Worm (Caenorhabditis elegans) whole organism, late embryonic: Measurements from ENCODE around the gene T08G5.2.
A peak's percentile ranks its signal among the peaks of the same experiment; 100 is the strongest.

Source experiments
- C08G9.2 ChIP-seq: sonication (generic microtip); optimal IDR thresholded peaks from 2 replicates; lab custom pipeline; 2016; ENCODE audit warnings: mild to moderate bottlenecking, missing genetic modification characterization, moderate library complexity, missing compliant biosample characterization
- F13H6.1 ChIP-seq: sonication (generic microtip); optimal IDR thresholded peaks from 2 replicates; lab custom pipeline; 2016; ENCODE audit warnings: missing genetic modification characterization, missing compliant biosample characterization
- K02D7.2 ChIP-seq: sonication (generic microtip); optimal IDR thresholded peaks from 2 replicates; lab custom pipeline; 2017; ENCODE audit warnings: mild to moderate bottlenecking, missing genetic modification characterization, missing compliant biosample characterization
- ahr-1 ChIP-seq: sonication (generic microtip); optimal IDR thresholded peaks from 2 replicates; lab custom pipeline; 2016; ENCODE audit warnings: missing genetic modification characterization, missing compliant biosample characterization
- ceh-14 ChIP-seq: sonication (generic microtip); optimal IDR thresholded peaks from 2 replicates; lab custom pipeline; 2016; ENCODE audit warnings: missing genotype, missing genetic modification characterization, missing compliant biosample characterization
- ceh-2 ChIP-seq: sonication (generic microtip); optimal IDR thresholded peaks from 2 replicates; lab custom pipeline; 2016; ENCODE audit warnings: missing genotype, missing genetic modification characterization, missing compliant biosample characterization
- ceh-22 ChIP-seq: sonication (generic microtip); optimal IDR thresholded peaks from 2 replicates; lab custom pipeline; 2017; ENCODE audit warnings: missing biosample characterization, missing genetic modification characterization
- ceh-34 ChIP-seq: sonication (generic microtip); optimal IDR thresholded peaks from 2 replicates; lab custom pipeline; 2016; ENCODE audit warnings: mild to moderate bottlenecking, missing genetic modification characterization, missing compliant biosample characterization
- ceh-48 ChIP-seq: sonication (generic microtip); optimal IDR thresholded peaks from 2 replicates; lab custom pipeline; 2016; ENCODE audit warnings: missing genetic modification characterization, inconsistent platforms, missing compliant biosample characterization
- ceh-9 ChIP-seq: sonication (generic microtip); optimal IDR thresholded peaks from 2 replicates; lab custom pipeline; 2016; ENCODE audit warnings: mild to moderate bottlenecking, missing genetic modification characterization, inconsistent platforms, missing compliant biosample characterization
- dmd-4 ChIP-seq: sonication (generic microtip); optimal IDR thresholded peaks from 2 replicates; lab custom pipeline; 2016; ENCODE audit warnings: borderline replicate concordance, missing genetic modification characterization, missing compliant biosample characterization
- elt-2 ChIP-seq: sonication (generic microtip); optimal IDR thresholded peaks from 2 replicates; lab custom pipeline; 2016; ENCODE audit warnings: missing genetic modification reagents, missing genetic modification characterization, missing compliant biosample characterization
- ets-4 ChIP-seq: sonication (generic microtip); optimal IDR thresholded peaks from 2 replicates; lab custom pipeline; 2016; ENCODE audit warnings: missing genetic modification characterization, missing compliant biosample characterization
- fax-1 ChIP-seq: sonication (generic microtip); optimal IDR thresholded peaks from 2 replicates; lab custom pipeline; 2016; ENCODE audit warnings: missing genotype, missing genetic modification characterization, missing compliant biosample characterization
- fkh-6 ChIP-seq: sonication (generic microtip); optimal IDR thresholded peaks from 2 replicates; lab custom pipeline; 2016; ENCODE audit warnings: missing genetic modification characterization, missing compliant biosample characterization
- gmeb-2 ChIP-seq: sonication (generic microtip); optimal IDR thresholded peaks from 2 replicates; lab custom pipeline; 2016; ENCODE audit warnings: missing genetic modification characterization, inconsistent platforms, missing compliant biosample characterization
- hlh-13 ChIP-seq: fragments of 200-800 bp; sonication (Bioruptor generic); optimal IDR thresholded peaks from 2 replicates; lab custom pipeline; 2018; ENCODE audit warnings: mild to moderate bottlenecking, missing genetic modification characterization, missing compliant biosample characterization
- hlh-30 ChIP-seq: sonication (generic microtip); optimal IDR thresholded peaks from 2 replicates; lab custom pipeline; 2017; ENCODE audit warnings: antibody characterized with exemption, missing genetic modification characterization, missing compliant biosample characterization; ENCODE audit not compliant: insufficient read depth
- hlh-6 ChIP-seq: sonication (generic microtip); optimal IDR thresholded peaks from 2 replicates; lab custom pipeline; 2016; ENCODE audit warnings: missing genotype, missing genetic modification characterization, missing compliant biosample characterization
- hlh-8 ChIP-seq: sonication (generic microtip); optimal IDR thresholded peaks from 2 replicates; lab custom pipeline; 2016; ENCODE audit warnings: missing genotype, missing genetic modification characterization, missing compliant biosample characterization
- lim-6 ChIP-seq: sonication (generic microtip); optimal IDR thresholded peaks from 2 replicates; lab custom pipeline; 2016; ENCODE audit warnings: missing genetic modification characterization, missing compliant biosample characterization
- madf-2 ChIP-seq: sonication (generic microtip); optimal IDR thresholded peaks from 2 replicates; lab custom pipeline; 2017; ENCODE audit warnings: missing genetic modification characterization, missing compliant biosample characterization
- mec-3 ChIP-seq: sonication (generic microtip); optimal IDR thresholded peaks from 2 replicates; lab custom pipeline; 2016; ENCODE audit warnings: borderline replicate concordance, missing genetic modification characterization, missing compliant biosample characterization
- nfya-1 ChIP-seq: sonication (generic microtip); optimal IDR thresholded peaks from 2 replicates; lab custom pipeline; 2017; ENCODE audit warnings: missing genetic modification characterization, mild to moderate bottlenecking, missing compliant biosample characterization, antibody characterized with exemption, moderate library complexity
- nhr-11 ChIP-seq: fragments of 150-350 bp; optimal IDR thresholded peaks from 2 replicates; lab custom pipeline; 2014; ENCODE audit warnings: missing biosample characterization, missing genetic modification characterization
- npax-4 ChIP-seq: sonication (generic microtip); optimal IDR thresholded peaks from 2 replicates; lab custom pipeline; 2016; ENCODE audit warnings: missing genetic modification characterization, missing compliant biosample characterization
- pha-2 ChIP-seq: sonication (generic microtip); optimal IDR thresholded peaks from 2 replicates; lab custom pipeline; 2017; ENCODE audit warnings: mild to moderate bottlenecking, missing genetic modification characterization, missing compliant biosample characterization
- pha-4 ChIP-seq: fragments of 150-350 bp; optimal IDR thresholded peaks from 2 replicates; lab custom pipeline; 2018; ENCODE audit warnings: missing biosample characterization, missing genetic modification reagents, missing genetic modification characterization
- ref-2 ChIP-seq: sonication (generic microtip); optimal IDR thresholded peaks from 2 replicates; lab custom pipeline; 2016; ENCODE audit warnings: missing genetic modification characterization, missing compliant biosample characterization
- rnt-1 ChIP-seq: sonication (generic microtip); optimal IDR thresholded peaks from 2 replicates; lab custom pipeline; 2016; ENCODE audit warnings: missing genetic modification characterization, missing compliant biosample characterization
- sdc-2 ChIP-seq: sonication (generic microtip); optimal IDR thresholded peaks from 2 replicates; lab custom pipeline; 2016; ENCODE audit warnings: missing genotype, missing genetic modification characterization, missing compliant biosample characterization
- syd-9 ChIP-seq: sonication (generic microtip); optimal IDR thresholded peaks from 2 replicates; lab custom pipeline; 2016; ENCODE audit warnings: mild to moderate bottlenecking, missing genetic modification characterization, moderate library complexity, missing compliant biosample characterization
- tbx-2 ChIP-seq: sonication (generic microtip); optimal IDR thresholded peaks from 2 replicates; lab custom pipeline; 2016; ENCODE audit warnings: missing genetic modification characterization, missing compliant biosample characterization
- ttx-3 ChIP-seq: sonication (generic microtip); optimal IDR thresholded peaks from 2 replicates; lab custom pipeline; 2016; ENCODE audit warnings: missing genetic modification reagents, missing genetic modification characterization, missing compliant biosample characterization
- unc-3 ChIP-seq, 2 experiments: fragments of 200-800 bp in 1 of 2; sonication (Bioruptor generic) in 1 of 2; sonication (generic microtip) in 1 of 2; conservative IDR thresholded peaks in 1 of 2; optimal IDR thresholded peaks in 1 of 2; 2 replicates each; pipeline versions ENCODE4 v1.3.6 to Lab custom; 2016 to 2022; ENCODE audit warnings: missing compliant biosample characterization in 2 of 2, missing genetic modification characterization in 2 of 2, missing genetic modification reagents in 1 of 2
- unc-55 ChIP-seq: sonication (generic microtip); optimal IDR thresholded peaks from 2 replicates; lab custom pipeline; 2017; ENCODE audit warnings: missing biosample characterization, missing genetic modification reagents, missing genetic modification characterization
- unc-86 ChIP-seq: sonication (generic microtip); optimal IDR thresholded peaks from 2 replicates; lab custom pipeline; 2016; ENCODE audit warnings: missing genetic modification characterization, missing compliant biosample characterization
- zip-5 ChIP-seq: sonication (generic microtip); optimal IDR thresholded peaks from 2 replicates; lab custom pipeline; 2016; ENCODE audit warnings: missing genetic modification characterization, missing compliant biosample characterization

The T08G5.2 gene

ce11 chrV:14026194-14026593 lies at the start of gene T08G5.2:
Gene T08G5.2, minus strand, starts transcription at chrV:14026294.
- TF ChIP-seq tbx-2: no peak
- no peak for TF ChIP-seq ceh-34 (tag; lab: Kevin White, UChicago)
- no peak for TF ChIP-seq pha-2 (tag; lab: Kevin White, UChicago)
- TF ChIP-seq fax-1: no peak
- TF ChIP-seq syd-9 (tag; lab: Kevin White, UChicago): no peak

- TF ChIP-seq hlh-13 (GFP tag; lab: Kevin White, UChicago) (no peak), ceh-14 (tag; lab: Kevin White, UChicago) (no peak), ceh-22 (tag; lab: Kevin White, UChicago) (no peak), madf-2 (tag; lab: Kevin White, UChicago) (no peak), nhr-11 (tag; lab: Kevin White, UChicago) (no peak), npax-4 (tag; lab: Kevin White, UChicago) (no peak), fax-1 (no peak), tbx-2 (no peak)
Measured at ce11 chrV:14074160-14074559, 48.1 kb upstream of the T08G5.2 start, which contains the start of gene D1086.11. Gene D1086.11, plus strand, starts transcription at chrV:14074460.

- no peak for TF ChIP-seq ahr-1 (tag; lab: Kevin White, UChicago)
- TF ChIP-seq F13H6.1 (tag; lab: Kevin White, UChicago): no peak
- no peak for TF ChIP-seq hlh-13 (GFP tag; lab: Kevin White, UChicago)
Measured at ce11 chrV:14069899-14070298, 43.8 kb upstream of the T08G5.2 start.

- no peak for TF ChIP-seq fkh-6
Measured at ce11 chrV:14067816-14068296, 41.8 kb upstream of the T08G5.2 start, which contains the start of gene D1086.17. Gene D1086.17, plus strand, starts transcription at chrV:14067866.

- no peak for TF ChIP-seq ets-4
- no peak for TF ChIP-seq unc-86 (tag; lab: Kevin White, UChicago)
- no peak for TF ChIP-seq unc-3 (GFP tag; conservative IDR thresholded peaks at IDR 0.05; lab: Robert Waterston, UW)
- no peak for TF ChIP-seq unc-3 (tag; optimal IDR thresholded peaks at IDR 0.05; lab: Kevin White, UChicago)
- TF ChIP-seq ceh-48 (tag; lab: Kevin White, UChicago): no peak
- TF ChIP-seq mec-3 (tag; lab: Kevin White, UChicago): no peak
- TF ChIP-seq pha-4 (tag; lab: Kevin White, UChicago): no peak
- no peak for TF ChIP-seq ref-2
Measured at ce11 chrV:14064422-14064821, 38.3 kb upstream of the T08G5.2 start, which contains the start of gene D1086.21. Gene D1086.21, plus strand, starts transcription at chrV:14064722.

- TF ChIP-seq npax-4 (tag; lab: Kevin White, UChicago): no peak
- peak; percentile 94 for TF ChIP-seq nfya-1 (tag; lab: Kevin White, UChicago)
Measured at ce11 chrV:14063980-14064379, 37.9 kb upstream of the T08G5.2 start.

- TF ChIP-seq K02D7.2 (tag; lab: Kevin White, UChicago) (no peak), ttx-3 (tag; lab: Kevin White, UChicago) (no peak), ceh-48 (tag; lab: Kevin White, UChicago) (no peak), gmeb-2 (tag; lab: Kevin White, UChicago) (no peak), ceh-9 (tag; lab: Kevin White, UChicago) (no peak)
- TF ChIP-seq, all 69 proteins: peak for 0
Measured at ce11 chrV:14057540-14057939, 31.4 kb upstream of the T08G5.2 start, which contains the start of gene F58D12.3. Gene F58D12.3, plus strand, starts transcription at chrV:14057840.

- TF ChIP-seq fax-1: peak; percentile 54
- TF ChIP-seq rnt-1 (tag; lab: Kevin White, UChicago): peak; percentile 84
- peak; percentile 53 for TF ChIP-seq F13H6.1 (tag; lab: Kevin White, UChicago)
- TF ChIP-seq unc-55 (GFP tag; lab: Kevin White, UChicago): peak; percentile 39
- peak; percentile 92 for TF ChIP-seq ceh-2 (tag; lab: Kevin White, UChicago)
- peak; percentile 90 for TF ChIP-seq hlh-30
- TF ChIP-seq dmd-4 (tag; lab: Kevin White, UChicago): peak; percentile 43
- peak; percentile 35 for TF ChIP-seq lim-6 (tag; lab: Kevin White, UChicago)
- peak; percentile 37 for TF ChIP-seq nfya-1 (tag; lab: Kevin White, UChicago)
- TF ChIP-seq hlh-6 (tag; lab: Kevin White, UChicago): peak; percentile 62
- peak; percentile 99 for TF ChIP-seq C08G9.2 (tag; lab: Kevin White, UChicago)
- peak; percentile 85 for TF ChIP-seq hlh-8
- peak; percentile 66 for TF ChIP-seq sdc-2 (tag; lab: Kevin White, UChicago)
- peak; percentile 65 for TF ChIP-seq ceh-14 (tag; lab: Kevin White, UChicago)
- peak; percentile 58 for TF ChIP-seq elt-2 (tag; lab: Kevin White, UChicago)
- peak; percentile 75 for TF ChIP-seq zip-5
Measured at ce11 chrV:14055097-14055496, 29.0 kb upstream of the T08G5.2 start.
